Fruit fly (Drosophila melanogaster) whole organism, prepupa: ENCODE data around the gene Crz.

ENCODE experiments used
- CG16779 ChIP-seq: fragments of 200-800 bp; sonication (Bioruptor generic); optimal IDR thresholded peaks from 3 replicates; lab custom pipeline; 2017; ENCODE audit warnings: missing biosample characterization, mild to moderate bottlenecking, missing genetic modification characterization
- Eip78C ChIP-seq: fragments of 200-800 bp; sonication (Bioruptor generic); peaks from one replicate; lab custom pipeline; 2016; ENCODE audit warnings: missing biosample characterization, missing genetic modification characterization

DNA sequence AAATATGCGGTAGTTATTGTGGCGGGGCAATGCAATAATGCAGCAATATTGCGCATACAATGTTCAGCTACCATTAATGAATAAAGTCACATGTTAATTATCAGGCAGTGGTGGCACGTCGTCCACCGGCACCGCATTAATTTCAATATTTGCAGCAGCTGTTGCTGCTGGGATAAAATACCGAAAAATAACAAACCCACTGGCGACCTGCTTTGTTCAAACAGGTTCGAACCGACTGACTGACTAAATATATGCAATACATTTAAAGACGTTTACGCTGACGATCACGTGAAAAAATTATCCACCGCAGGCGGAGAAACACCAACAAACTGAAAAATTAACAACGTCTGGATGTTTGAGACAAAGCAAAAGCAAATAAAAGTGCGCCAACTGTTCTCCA lies 17.2 kb upstream of the Crz start:
- TF ChIP-seq Eip78C (GFP tag; lab: Kevin White, UChicago) (no peak), CG16779 (tag; lab: Kevin White, UChicago) (no peak)
